Worm (Caenorhabditis elegans): ENCODE measurements around the gene gsy-1.

gsy-1 gene

DNA sequence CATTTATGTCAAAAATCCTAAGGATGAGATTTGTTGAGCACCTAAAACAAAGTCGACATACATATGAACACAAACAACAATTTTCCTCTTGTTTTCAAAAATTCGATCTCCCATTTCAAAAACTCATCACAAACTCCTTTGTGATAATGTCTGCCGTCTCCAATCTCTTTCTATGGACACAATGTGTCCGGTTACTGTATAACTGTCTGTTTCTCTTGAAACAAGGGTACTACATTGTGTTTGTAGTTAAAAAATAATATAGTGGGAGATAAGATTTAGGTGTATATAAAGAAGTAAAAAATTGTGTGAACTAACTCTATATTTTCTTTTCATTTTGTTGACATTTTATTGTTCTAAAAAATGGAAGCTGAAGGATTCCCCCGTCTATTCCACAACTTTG is 47.6 kb downstream of the gsy-1 start, which contains the start of gene bcmo-1:
Gene bcmo-1 (plus strand): TSS at position 330 of the 400 bp plus-strand sequence.
- TF ChIP-seq hmg-11 (tag; optimal IDR thresholded peaks at IDR 0.05), result no peak
- no peak for TF ChIP-seq nhr-23 (tag; optimal IDR thresholded peaks at IDR 0.05)
- TF ChIP-seq elt-3 (tag; optimal IDR thresholded peaks at IDR 0.05), result no peak
- no peak for TF ChIP-seq snpc-4 (tag; optimal IDR thresholded peaks at IDR 0.05)
- no peak for TF ChIP-seq ztf-11 (tag; optimal IDR thresholded peaks at IDR 0.05)
- TF ChIP-seq nhr-67 (tag; optimal IDR thresholded peaks at IDR 0.05), result no peak
- TF ChIP-seq elt-2 (tag; optimal IDR thresholded peaks at IDR 0.05), result no peak

DNA sequence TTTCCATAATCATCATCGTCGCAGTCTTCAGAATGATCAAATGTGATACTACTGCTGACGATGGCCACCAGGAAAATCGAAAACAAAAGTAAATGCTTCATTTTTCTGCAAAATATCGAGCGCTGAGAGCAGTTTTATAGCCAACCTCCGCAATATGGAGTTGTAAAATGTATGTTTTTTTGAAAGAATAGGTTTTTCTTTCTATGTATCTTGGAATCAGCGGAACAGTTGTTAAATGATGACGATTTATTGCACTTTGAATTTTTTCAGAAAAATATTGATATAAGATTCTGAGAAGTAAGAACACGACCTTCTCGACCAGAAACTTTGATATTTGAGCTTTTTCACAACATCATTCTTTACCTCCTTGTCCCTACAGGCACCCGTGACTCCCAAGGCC is 49.1 kb downstream of the gsy-1 start, which contains the start of gene Y46G5A.23:
Gene Y46G5A.23 (minus strand): TSS at position 101 of the 400 bp plus-strand sequence.
- TF ChIP-seq fkh-10 (GFP tag; optimal IDR thresholded peaks at IDR 0.05) (no peak), nhr-25 (tag; optimal IDR thresholded peaks at IDR 0.05) (no peak), ceh-16 (tag; optimal IDR thresholded peaks at IDR 0.05) (no peak), nhr-11 (tag; optimal IDR thresholded peaks at IDR 0.05) (no peak), zag-1 (tag; optimal IDR thresholded peaks at IDR 0.05) (no peak), nhr-12 (tag; optimal IDR thresholded peaks at IDR 0.05) (no peak), ceh-82 (tag; optimal IDR thresholded peaks at IDR 0.05) (no peak), ztf-11 (tag; optimal IDR thresholded peaks at IDR 0.05) (no peak), tbx-2 (tag; optimal IDR thresholded peaks at IDR 0.05) (no peak), lin-39 (tag; optimal IDR thresholded peaks at IDR 0.05) (no peak)

DNA sequence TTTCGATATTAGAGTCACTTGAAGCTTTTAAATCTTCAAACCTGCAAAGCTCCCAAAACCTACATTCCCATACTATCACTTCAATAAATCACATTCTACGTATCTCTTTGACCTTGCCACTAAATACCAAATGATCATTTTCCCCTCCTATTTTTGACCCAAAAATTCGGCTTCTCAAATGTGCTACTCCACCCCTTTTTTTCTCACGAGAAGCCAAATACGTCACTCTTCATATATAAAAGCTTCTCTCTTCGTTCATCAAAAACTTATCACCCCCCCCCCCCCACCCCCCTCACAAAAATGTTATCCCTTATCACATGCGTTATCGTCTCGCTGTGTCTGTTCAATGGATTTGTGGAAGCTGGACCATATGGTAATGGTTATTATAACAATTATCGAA is 51.2 kb downstream of the gsy-1 start, which contains the start of gene Y46G5A.38:
Gene Y46G5A.38 (plus strand): TSS at position 301 of the 400 bp plus-strand sequence.
- TF ChIP-seq ceh-82 (tag; optimal IDR thresholded peaks at IDR 0.05) (no peak), ceh-28 (tag; optimal IDR thresholded peaks at IDR 0.05) (no peak), mdl-1 (tag; optimal IDR thresholded peaks at IDR 0.05) (no peak), fkh-10 (GFP tag; optimal IDR thresholded peaks at IDR 0.05) (no peak), elt-3 (tag; optimal IDR thresholded peaks at IDR 0.05) (no peak), fos-1 (tag; optimal IDR thresholded peaks at IDR 0.05) (no peak), elt-2 (tag; optimal IDR thresholded peaks at IDR 0.05) (no peak), pqm-1 (tag; optimal IDR thresholded peaks at IDR 0.05) (no peak), skn-1 (tag; optimal IDR thresholded peaks at IDR 0.05) (no peak), nhr-67 (tag; optimal IDR thresholded peaks at IDR 0.05) (no peak), zag-1 (tag; optimal IDR thresholded peaks at IDR 0.05) (no peak), nhr-237 (tag; optimal IDR thresholded peaks at IDR 0.05) (no peak)

DNA sequence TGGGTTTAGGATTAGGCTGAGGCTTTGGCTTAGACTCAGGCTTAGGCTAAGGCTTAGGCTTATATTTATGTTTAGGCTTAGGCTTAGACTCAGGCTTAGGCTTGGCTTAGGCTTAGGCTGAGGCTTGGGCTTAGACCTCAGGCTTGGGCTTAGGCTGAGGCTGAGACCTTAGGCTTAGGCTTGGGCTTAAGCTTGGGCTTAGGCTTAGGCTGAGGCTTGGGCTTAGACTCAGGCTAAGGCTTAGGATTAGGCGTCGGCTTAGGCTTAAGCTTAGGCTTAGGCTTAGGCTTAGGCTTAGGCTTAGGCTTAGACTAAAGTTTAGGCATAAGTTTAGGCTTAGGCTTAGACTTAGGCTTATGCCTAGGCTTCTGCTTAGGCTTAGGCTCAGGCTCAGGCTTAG is 53.5 kb downstream of the gsy-1 start:
- TF ChIP-seq nhr-23 (tag; optimal IDR thresholded peaks at IDR 0.05), result no peak
- no peak for TF ChIP-seq tbx-2 (tag; optimal IDR thresholded peaks at IDR 0.05)
- no peak for TF ChIP-seq nfya-1 (tag; optimal IDR thresholded peaks at IDR 0.05; ENCODE audit: insufficient read depth)
- no peak for TF ChIP-seq R02D3.7 (tag; optimal IDR thresholded peaks at IDR 0.05)
- no peak for TF ChIP-seq skn-1 (tag; optimal IDR thresholded peaks at IDR 0.05)
- no peak for TF ChIP-seq nhr-76 (tag; optimal IDR thresholded peaks at IDR 0.05)
- no peak for TF ChIP-seq ZK546.5 (tag; optimal IDR thresholded peaks at IDR 0.05)
- TF ChIP-seq sea-2 (GFP tag; optimal IDR thresholded peaks at IDR 0.05), result no peak
- TF ChIP-seq nhr-25 (tag; optimal IDR thresholded peaks at IDR 0.05), result no peak
- no peak for TF ChIP-seq hmg-11 (tag; optimal IDR thresholded peaks at IDR 0.05)

DNA sequence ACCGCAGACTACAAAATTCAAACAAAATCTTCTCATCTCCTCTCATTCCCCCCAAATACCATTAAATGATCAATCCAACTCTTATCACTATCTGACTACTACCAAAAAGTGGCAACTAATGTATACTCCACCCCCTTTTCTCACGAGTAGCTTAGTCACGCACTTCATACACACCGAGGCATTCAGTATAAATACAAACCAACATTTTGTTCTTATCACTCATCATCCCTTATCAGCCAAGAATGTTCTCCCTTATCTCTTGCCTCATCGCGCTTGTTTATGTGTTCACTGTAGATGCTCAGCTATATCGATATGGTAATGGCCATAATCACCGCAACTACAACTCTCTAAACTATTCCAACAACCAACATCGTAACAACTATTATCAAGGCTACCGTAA is 54.5 kb downstream of the gsy-1 start, which contains the start of gene Y46G5A.36:
Gene Y46G5A.36 (plus strand): TSS at position 243 of the 400 bp plus-strand sequence.
- TF ChIP-seq elt-2 (tag; optimal IDR thresholded peaks at IDR 0.05), result peak; percentile 90
- peak; percentile 79 for TF ChIP-seq pqm-1 (tag; optimal IDR thresholded peaks at IDR 0.05)
- no peak for TF ChIP-seq pha-4 (tag; optimal IDR thresholded peaks at IDR 0.05)
- no peak for TF ChIP-seq sea-2 (GFP tag; optimal IDR thresholded peaks at IDR 0.05)
- TF ChIP-seq unc-39 (tag; optimal IDR thresholded peaks at IDR 0.05), result no peak

DNA sequence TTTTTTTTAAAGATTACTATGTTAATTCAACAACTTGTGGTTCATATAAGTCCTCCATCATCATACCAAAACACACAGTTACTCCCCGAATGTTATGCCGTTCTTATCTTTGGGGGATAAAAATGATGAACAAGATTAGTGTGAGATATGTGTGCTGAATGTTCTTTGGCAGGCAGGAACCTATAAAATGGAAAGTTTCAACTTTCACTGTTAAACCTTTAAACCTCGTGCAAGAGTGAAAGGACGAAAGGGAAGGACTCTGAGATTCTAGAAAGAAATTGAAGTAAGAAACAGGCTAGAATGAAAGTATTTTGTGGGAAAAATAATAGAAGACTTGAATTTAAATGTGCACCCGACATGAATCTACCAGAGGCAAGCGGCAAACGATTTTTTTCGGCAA is 57.9 kb downstream of the gsy-1 start:
- TF ChIP-seq nhr-25 (tag; optimal IDR thresholded peaks at IDR 0.05), result no peak
- TF ChIP-seq ceh-9 (tag; optimal IDR thresholded peaks at IDR 0.05), result no peak
- no peak for TF ChIP-seq aly-2 (tag; optimal IDR thresholded peaks at IDR 0.05)
- TF ChIP-seq unc-39 (tag; optimal IDR thresholded peaks at IDR 0.05), result no peak
- no peak for TF ChIP-seq pqm-1 (tag; optimal IDR thresholded peaks at IDR 0.05)
- TF ChIP-seq nfya-1 (tag; optimal IDR thresholded peaks at IDR 0.05; ENCODE audit: insufficient read depth), result no peak
- TF ChIP-seq daf-12 (tag; optimal IDR thresholded peaks at IDR 0.05), result no peak
- TF ChIP-seq jun-1 (tag; optimal IDR thresholded peaks at IDR 0.05), result no peak
- no peak for TF ChIP-seq elt-1 (tag; optimal IDR thresholded peaks at IDR 0.05)
- TF ChIP-seq egl-5 (tag; optimal IDR thresholded peaks at IDR 0.05), result no peak
- no peak for TF ChIP-seq ceh-16 (tag; optimal IDR thresholded peaks at IDR 0.05)
- no peak for TF ChIP-seq nhr-77 (tag; optimal IDR thresholded peaks at IDR 0.05)
- TF ChIP-seq hmg-11 (tag; optimal IDR thresholded peaks at IDR 0.05), result no peak
- no peak for TF ChIP-seq tbx-2 (tag; optimal IDR thresholded peaks at IDR 0.05)
- TF ChIP-seq snpc-4 (tag; optimal IDR thresholded peaks at IDR 0.05), result no peak
- TF ChIP-seq pha-4 (tag; optimal IDR thresholded peaks at IDR 0.05), result no peak
